Fruit fly (Drosophila melanogaster): ENCODE data around the gene toe.
A peak's percentile ranks its signal among the peaks of the same experiment; 100 is the strongest.

- TF ChIP-seq Hr78 (GFP tag; optimal IDR thresholded peaks at IDR 0.05): no peak
- TF ChIP-seq psq (GFP tag; optimal IDR thresholded peaks at IDR 0.05): no peak
- TF ChIP-seq OdsH (GFP tag; optimal IDR thresholded peaks at IDR 0.05): no peak
- TF ChIP-seq ey (GFP tag; optimal IDR thresholded peaks at IDR 0.05): no peak
- TF ChIP-seq pan (optimal IDR thresholded peaks at IDR 0.05): no peak
- peak in 1 of 2 experiments; percentile 34 for TF ChIP-seq dl (GFP tag; optimal IDR thresholded peaks at IDR 0.05; ENCODE audit: insufficient read depth in 1 of 2, partially characterized antibody in 2 of 2)
- TF ChIP-seq Dfd (GFP tag; optimal IDR thresholded peaks at IDR 0.05): no peak
- no peak for TF ChIP-seq brk (GFP tag; optimal IDR thresholded peaks at IDR 0.05)
- no peak for TF ChIP-seq Sp1 (GFP tag; optimal IDR thresholded peaks at IDR 0.05)
- no peak for TF ChIP-seq dmrt93B (GFP tag; optimal IDR thresholded peaks at IDR 0.05)
- no peak for TF ChIP-seq fru (GFP tag; optimal IDR thresholded peaks at IDR 0.05)
- no peak for TF ChIP-seq HLH106 (tag; optimal IDR thresholded peaks at IDR 0.05)
- TF ChIP-seq Abd-B (GFP tag; optimal IDR thresholded peaks at IDR 0.05): no peak
Measured at dm6 chr3L:12434432-12434831, 2.0 kb upstream of the toe start.

Data from whole organism, wandering third instar larva.